Fruit fly (Drosophila melanogaster): Measurements from ENCODE around the gene CG3191.

CG3191 gene

DNA sequence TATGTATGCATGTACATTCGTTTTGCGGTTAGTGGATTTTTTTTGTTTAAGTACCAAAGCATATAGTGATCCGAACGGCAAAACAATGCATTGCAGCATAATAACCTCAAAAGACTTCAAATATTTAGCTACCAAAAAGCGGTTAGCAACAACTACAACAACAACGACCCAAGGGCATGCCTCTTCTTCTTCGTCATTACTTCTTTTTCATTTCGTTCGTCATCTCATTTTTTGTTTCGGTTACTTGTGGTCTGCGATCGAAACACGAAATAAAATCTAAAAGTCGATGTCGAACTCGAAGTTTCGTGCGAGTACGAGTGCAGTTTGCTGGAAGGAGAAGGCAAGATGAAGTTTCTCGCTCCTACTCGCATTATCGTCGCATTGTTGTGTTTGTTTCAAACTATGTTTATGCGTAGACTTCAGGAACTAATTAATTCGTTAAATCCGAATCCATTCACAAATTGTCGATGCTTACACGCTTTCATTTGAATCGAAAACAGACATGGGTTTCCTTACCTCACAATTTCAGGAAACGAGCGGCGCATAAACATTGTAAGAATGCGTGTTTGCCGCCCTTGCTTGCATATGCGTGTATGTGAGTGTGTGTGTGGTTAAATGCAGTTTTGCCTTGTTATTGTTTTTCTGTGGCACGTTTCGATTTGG, 47.0 kb upstream of the CG3191 start (continued):
- TF ChIP-seq fd3F (GFP tag; optimal IDR thresholded peaks at IDR 0.05) (peak; percentile 30), CG11504 (tag; optimal IDR thresholded peaks at IDR 0.05) (peak; percentile 78), CG33557 (GFP tag; optimal IDR thresholded peaks at IDR 0.05) (peak; percentile 78), bcd (GFP tag; optimal IDR thresholded peaks at IDR 0.05) (peak; percentile 58), lmd (GFP tag; IDR thresholded peaks at IDR 0.05) (peak; percentile 59), Drgx (GFP tag; IDR thresholded peaks at IDR 0.05) (peak; percentile 94), CG42726 (GFP tag; IDR thresholded peaks at IDR 0.05; ENCODE audit: partially characterized antibody) (no peak), Adf1 (GFP tag; IDR thresholded peaks at IDR 0.05) (no peak), B-H2 (GFP tag; optimal IDR thresholded peaks at IDR 0.05) (no peak), tna (GFP tag; IDR thresholded peaks at IDR 0.05; ENCODE audit: partially characterized antibody) (no peak), CG9437 (GFP tag; optimal IDR thresholded peaks at IDR 0.05) (peak; percentile 70), nerfin-1 (tag; optimal IDR thresholded peaks at IDR 0.05) (peak; percentile 74), ap (GFP tag; IDR thresholded peaks at IDR 0.05) (peak; percentile 77), CG3281 (GFP tag; optimal IDR thresholded peaks at IDR 0.05) (peak; percentile 6), pb (GFP tag; optimal IDR thresholded peaks at IDR 0.05) (peak; percentile 70), CG3838 (GFP tag; optimal IDR thresholded peaks at IDR 0.05) (peak; percentile 41), Usf (GFP tag; optimal IDR thresholded peaks at IDR 0.05) (peak; percentile 53), yki (optimal IDR thresholded peaks at IDR 0.05) (peak; percentile 11), CG32772 (GFP tag; IDR thresholded peaks at IDR 0.05) (peak; percentile 74), ash1 (GFP tag; optimal IDR thresholded peaks at IDR 0.05) (no peak), pan (optimal IDR thresholded peaks at IDR 0.05) (no peak), pan (GFP tag; optimal IDR thresholded peaks at IDR 0.05 in 1 of 2, IDR thresholded peaks at IDR 0.05 in 1 of 2) (peak in 1 of 2 experiments; percentile 88), ftz-f1 (GFP tag; optimal IDR thresholded peaks at IDR 0.05) (no peak), fd64A (GFP tag; optimal IDR thresholded peaks at IDR 0.05) (peak; percentile 87), Fer1 (GFP tag; optimal IDR thresholded peaks at IDR 0.05) (peak; percentile 35), CG17186 (GFP tag; optimal IDR thresholded peaks at IDR 0.05) (peak; percentile 68), dysf (GFP tag; IDR thresholded peaks at IDR 0.05) (peak; percentile 66; the same call in 2 of the 3 replicates), CG10959 (GFP tag; IDR thresholded peaks at IDR 0.05) (peak; percentile 84), CG4404 (GFP tag; IDR thresholded peaks at IDR 0.05) (peak; percentile 61), CG4617 (GFP tag; optimal IDR thresholded peaks at IDR 0.05; ENCODE audit: borderline replicate concordance) (no peak), Bdp1 (GFP tag; optimal IDR thresholded peaks at IDR 0.05) (peak; percentile 69), Dfd (GFP tag; optimal IDR thresholded peaks at IDR 0.05) (no peak), ken (GFP tag; IDR thresholded peaks at IDR 0.05) (peak; percentile 88), Ets65A (GFP tag) (peak; percentile 92), CG8478 (optimal IDR thresholded peaks at IDR 0.05) (no peak), CrebB (tag; optimal IDR thresholded peaks at IDR 0.05) (peak; percentile 73), gt (GFP tag; IDR thresholded peaks at IDR 0.05) (peak; percentile 74), Pdp1 (GFP tag; optimal IDR thresholded peaks at IDR 0.05) (peak; percentile 76 to 79), odd (GFP tag; optimal IDR thresholded peaks at IDR 0.05) (peak; percentile 69), Hey (tag; optimal IDR thresholded peaks at IDR 0.05) (no peak), CG1792 (GFP tag; optimal IDR thresholded peaks at IDR 0.05) (peak; percentile 52), Hmr (GFP tag; optimal IDR thresholded peaks at IDR 0.05) (peak; percentile 27), zen2 (GFP tag; IDR thresholded peaks at IDR 0.05; ENCODE audit: partially characterized antibody) (no peak), p53 (GFP tag; optimal IDR thresholded peaks at IDR 0.05) (peak; percentile 60), Rfx (GFP tag; IDR thresholded peaks at IDR 0.05) (peak; percentile 50; the same call in 1 of the 2 replicates), Jarid2 (GFP tag; optimal IDR thresholded peaks at IDR 0.05) (peak; percentile 40), sd (tag; optimal IDR thresholded peaks at IDR 0.05) (peak; percentile 77), CG6254 (GFP tag; optimal IDR thresholded peaks at IDR 0.05) (peak; percentile 72), sisA (GFP tag; IDR thresholded peaks at IDR 0.05) (peak; percentile 67), TFAM (GFP tag; optimal IDR thresholded peaks at IDR 0.05) (peak; percentile 58), pfk (GFP tag; optimal IDR thresholded peaks at IDR 0.05) (no peak)

Measured in whole organism, embryonic.